Fruit fly (Drosophila melanogaster) whole organism, pupa: ENCODE data around the gene Tom70.

Experiments
- CG13204 ChIP-seq: fragments of 200-800 bp; sonication (Bioruptor generic); optimal IDR thresholded peaks from 2 replicates; lab custom pipeline; 2018; ENCODE audit warnings: missing biosample characterization, mild to moderate bottlenecking, missing genetic modification characterization, moderate library complexity
- CG14655 ChIP-seq: fragments of 200-800 bp; sonication (Bioruptor generic); optimal IDR thresholded peaks from 3 replicates; lab custom pipeline; 2017; ENCODE audit warnings: mild to moderate bottlenecking, missing biosample characterization, missing genetic modification reagents, missing genetic modification characterization
- CG17806 ChIP-seq: fragments of 200-800 bp; sonication (Bioruptor generic); optimal IDR thresholded peaks from 2 replicates; lab custom pipeline; 2018; ENCODE audit warnings: missing biosample characterization, mild to moderate bottlenecking, missing genetic modification characterization, moderate library complexity
- CG32121 ChIP-seq: fragments of 200-800 bp; sonication (Bioruptor generic); IDR thresholded peaks from 2 replicates; pipeline ENCODE4 v1.3.6; 2022; ENCODE audit warnings: missing biosample characterization, missing genetic modification characterization
- CG34367 ChIP-seq: fragments of 200-800 bp; sonication (Bioruptor generic); optimal IDR thresholded peaks from 2 replicates; lab custom pipeline; 2018; ENCODE audit warnings: missing biosample characterization, mild to moderate bottlenecking, missing genetic modification characterization
- CG8301 ChIP-seq: fragments of 200-800 bp; sonication (Bioruptor generic); optimal IDR thresholded peaks from 2 replicates; lab custom pipeline; 2018; ENCODE audit warnings: missing biosample characterization, mild to moderate bottlenecking, missing genetic modification characterization
- EcR ChIP-seq: fragments of 200-800 bp; sonication (Bioruptor generic); optimal IDR thresholded peaks from 3 replicates; lab custom pipeline; 2019; ENCODE audit warnings: missing biosample characterization, missing genetic modification characterization, mild to moderate bottlenecking, moderate library complexity, missing genetic modification reagents
- Pif1B ChIP-seq: fragments of 200-800 bp; sonication (Bioruptor generic); optimal IDR thresholded peaks from 3 replicates; lab custom pipeline; 2016; ENCODE audit warnings: missing biosample characterization, missing genetic modification characterization
- Snoo ChIP-seq: fragments of 200-800 bp; sonication (Bioruptor generic); optimal IDR thresholded peaks from 3 replicates; lab custom pipeline; 2017; ENCODE audit warnings: missing biosample characterization, mild to moderate bottlenecking, missing genetic modification characterization, inconsistent platforms
- rn ChIP-seq: fragments of 200-800 bp; sonication (Bioruptor generic); IDR thresholded peaks from 2 replicates; pipeline ENCODE4 v1.3.6; 2022; ENCODE audit warnings: missing biosample characterization, missing genetic modification characterization

DNA sequence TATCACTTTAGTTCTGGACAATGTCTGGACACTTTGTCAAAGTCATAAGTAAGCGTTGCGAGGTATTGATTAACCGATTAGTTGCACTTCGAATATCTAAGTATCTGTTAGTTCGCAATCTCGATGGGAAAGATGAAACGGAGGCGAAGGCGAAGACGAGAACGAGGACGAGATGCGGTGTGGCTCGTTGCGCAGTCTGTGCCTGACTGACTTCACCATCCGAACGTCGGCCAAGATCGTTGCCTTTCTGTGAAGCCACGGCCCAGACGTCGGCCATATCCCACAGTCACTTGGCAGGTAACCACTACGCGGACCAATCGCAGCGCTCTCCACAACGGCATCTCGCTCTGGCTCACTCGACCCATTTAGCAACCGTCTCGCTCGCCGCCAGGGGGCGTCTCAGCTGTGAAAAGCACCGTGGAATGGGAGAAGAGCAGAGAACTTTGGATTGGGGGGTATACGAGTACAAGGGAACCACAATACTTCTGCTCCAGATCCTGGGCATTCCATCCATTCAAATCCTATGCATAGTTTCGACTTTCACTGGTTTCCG is 47.4 kb upstream of the Tom70 start, which contains the start of gene prd:
- no peak for TF ChIP-seq CG8301 (tag; lab: Kevin White, UChicago)
- no peak for TF ChIP-seq CG32121
- TF ChIP-seq CG34367 (tag; lab: Kevin White, UChicago) = no peak
- TF ChIP-seq CG17806 (tag; lab: Kevin White, UChicago) = no peak
- no peak for TF ChIP-seq rn (GFP tag; lab: Robert Waterston, UW)
- TF ChIP-seq Snoo (tag; lab: Kevin White, UChicago) = no peak
- TF ChIP-seq Pif1B (GFP tag; lab: Kevin White, UChicago) = no peak
- TF ChIP-seq CG13204 (GFP tag; lab: Kevin White, UChicago) = no peak
- no peak for TF ChIP-seq CG14655 (GFP tag; lab: Kevin White, UChicago)
- TF ChIP-seq EcR (GFP tag; lab: Kevin White, UChicago) = no peak
